Worm (Caenorhabditis elegans): ENCODE data around the gene K08E5.1.

K08E5.1 gene

ce11 chrIII:10097981-10098380 lies 48.6 kb downstream of the K08E5.1 start, which contains the start of gene spop-1:
Gene spop-1 (minus strand): TSS chrIII:10098081.
- TF ChIP-seq madf-2 (tag; optimal IDR thresholded peaks at IDR 0.05), result no peak

- TF ChIP-seq eyg-1 (tag; optimal IDR thresholded peaks at IDR 0.05), result no peak
- TF ChIP-seq odd-2 (tag; optimal IDR thresholded peaks at IDR 0.05), result no peak
- no peak for TF ChIP-seq ttx-3 (tag; optimal IDR thresholded peaks at IDR 0.05)
- TF ChIP-seq rnt-1 (tag; optimal IDR thresholded peaks at IDR 0.05), result peak; percentile 63
- TF ChIP-seq C38D4.7 (GFP tag; optimal IDR thresholded peaks at IDR 0.05), result no peak
- TF ChIP-seq mec-3 (tag; optimal IDR thresholded peaks at IDR 0.05; ENCODE audit: borderline replicate concordance), result no peak
- no peak for TF ChIP-seq madf-2 (tag; optimal IDR thresholded peaks at IDR 0.05)
- no peak for TF ChIP-seq ceh-24 (tag; optimal IDR thresholded peaks at IDR 0.05)
- peak; percentile 78 for TF ChIP-seq ceh-2 (tag; optimal IDR thresholded peaks at IDR 0.05)
- peak; percentile 85 for TF ChIP-seq ref-2 (tag; optimal IDR thresholded peaks at IDR 0.05)
- TF ChIP-seq unc-86 (tag; optimal IDR thresholded peaks at IDR 0.05), result no peak
- no peak for TF ChIP-seq pag-3 (tag; optimal IDR thresholded peaks at IDR 0.05; ENCODE audit: borderline replicate concordance)
- TF ChIP-seq ama-1 (optimal IDR thresholded peaks at IDR 0.05), result no peak
- TF ChIP-seq dve-1 (tag; optimal IDR thresholded peaks at IDR 0.05), result peak; percentile 63
- TF ChIP-seq elt-4 (tag; optimal IDR thresholded peaks at IDR 0.05), result no peak
- TF ChIP-seq ceh-9 (tag; optimal IDR thresholded peaks at IDR 0.05), result no peak
- no peak for TF ChIP-seq syd-9 (tag; optimal IDR thresholded peaks at IDR 0.05)
- TF ChIP-seq hlh-8 (tag; optimal IDR thresholded peaks at IDR 0.05), result peak; percentile 38
- TF ChIP-seq C08G9.2 (tag; optimal IDR thresholded peaks at IDR 0.05), result peak; percentile 53
- TF ChIP-seq pax-1 (tag; optimal IDR thresholded peaks at IDR 0.05), result peak; percentile 25
- no peak for TF ChIP-seq gmeb-2 (tag; optimal IDR thresholded peaks at IDR 0.05)
- TF ChIP-seq che-1 (tag; optimal IDR thresholded peaks at IDR 0.05), result no peak
- no peak for TF ChIP-seq T23F11.4 (GFP tag; optimal IDR thresholded peaks at IDR 0.05)
- peak; percentile 39 for TF ChIP-seq elt-2 (tag; optimal IDR thresholded peaks at IDR 0.05)
- peak; percentile 84 for TF ChIP-seq tbx-2 (tag; optimal IDR thresholded peaks at IDR 0.05)
- peak; percentile 92 for TF ChIP-seq ceh-31 (tag; optimal IDR thresholded peaks at IDR 0.05)
- TF ChIP-seq pqm-1 (tag; optimal IDR thresholded peaks at IDR 0.05), result no peak
- peak; percentile 26 for TF ChIP-seq ceh-19 (GFP tag; optimal IDR thresholded peaks at IDR 0.05)
- no peak for TF ChIP-seq fax-1 (tag; optimal IDR thresholded peaks at IDR 0.05)
- TF ChIP-seq unc-55 (GFP tag; optimal IDR thresholded peaks at IDR 0.05), result peak; percentile 93
- no peak for TF ChIP-seq zip-5 (tag; optimal IDR thresholded peaks at IDR 0.05)
- no peak; the same call in 1 of the 2 replicates for TF ChIP-seq sox-2 (GFP tag; IDR thresholded peaks at IDR 0.05)
- TF ChIP-seq pat-9 (tag; optimal IDR thresholded peaks at IDR 0.05), result no peak
- no peak for TF ChIP-seq fkh-6 (tag; optimal IDR thresholded peaks at IDR 0.05)
- TF ChIP-seq nhr-11 (tag; optimal IDR thresholded peaks at IDR 0.05), result no peak
- TF ChIP-seq pros-1 (tag; optimal IDR thresholded peaks at IDR 0.05), result peak; percentile 67
- no peak for TF ChIP-seq npax-4 (tag; optimal IDR thresholded peaks at IDR 0.05)
- no peak for TF ChIP-seq unc-3 (GFP tag; conservative IDR thresholded peaks at IDR 0.05)
- TF ChIP-seq unc-3 (tag; optimal IDR thresholded peaks at IDR 0.05), result no peak
- TF ChIP-seq ceh-6 (GFP tag; optimal IDR thresholded peaks at IDR 0.05), result no peak
- no peak for TF ChIP-seq ceh-30 (tag; optimal IDR thresholded peaks at IDR 0.05)
- TF ChIP-seq lim-6 (tag; optimal IDR thresholded peaks at IDR 0.05), result no peak
- no peak for TF ChIP-seq lin-11 (tag; optimal IDR thresholded peaks at IDR 0.05)
- no peak for TF ChIP-seq fkh-10 (GFP tag; optimal IDR thresholded peaks at IDR 0.05)
- TF ChIP-seq ceh-18 (tag; optimal IDR thresholded peaks at IDR 0.05), result peak; percentile 78
- TF ChIP-seq ztf-16 (tag; optimal IDR thresholded peaks at IDR 0.05), result peak; percentile 18
- TF ChIP-seq ets-4 (tag; optimal IDR thresholded peaks at IDR 0.05), result peak; percentile 71
- no peak for TF ChIP-seq Y22D7AL.16 (tag; optimal IDR thresholded peaks at IDR 0.05)
- peak; percentile 86 for TF ChIP-seq ceh-34 (tag; optimal IDR thresholded peaks at IDR 0.05)
- TF ChIP-seq K09A11.1 (tag; optimal IDR thresholded peaks at IDR 0.05; ENCODE audit: insufficient read depth), result peak; percentile 59
- no peak for TF ChIP-seq ceh-14 (tag; optimal IDR thresholded peaks at IDR 0.05)
- TF ChIP-seq F13H6.1 (tag; optimal IDR thresholded peaks at IDR 0.05), result peak; percentile 44
Observed at ce11 chrIII:10096525-10096972, 50.1 kb downstream of the K08E5.1 start.
